Fruit fly (Drosophila melanogaster) whole organism: ENCODE data around the gene TpnC73F.

Source experiments
- CG8478 ChIP-seq: fragments of >200 bp; optimal IDR thresholded peaks from 2 replicates; lab custom pipeline; 2018; ENCODE audit warnings: inconsistent platforms
- Dll ChIP-seq: fragments of >200 bp; optimal IDR thresholded peaks from 2 replicates; lab custom pipeline; 2017
- EcR ChIP-seq, 2 experiments: fragments of >200 bp; optimal IDR thresholded peaks; 2 replicates each; lab custom pipeline; 2017; ENCODE audit warnings: missing biosample characterization in 2 of 2, missing genetic modification characterization in 2 of 2, missing genetic modification reagents in 2 of 2
- pan ChIP-seq: fragments of >200 bp; optimal IDR thresholded peaks from 2 replicates; lab custom pipeline; 2017
- psq ChIP-seq: fragments of >200 bp; optimal IDR thresholded peaks from 2 replicates; lab custom pipeline; 2017
- usp ChIP-seq: fragments of >200 bp; optimal IDR thresholded peaks from 2 replicates; lab custom pipeline; 2017; ENCODE audit warnings: missing biosample characterization, missing genetic modification characterization, mixed read lengths

- TF ChIP-seq CG8478 (lab: Kevin White, UChicago) (no peak), pan (lab: Kevin White, UChicago) (no peak), psq (lab: Kevin White, UChicago) (no peak), usp (no peak), EcR (GFP tag; optimal IDR thresholded peaks at IDR 0.05; lab: Kevin White, UChicago) (no peak), Dll (lab: Kevin White, UChicago) (no peak)
Observed at dm6 chr3L:17004218-17004759, 41.6 kb upstream of the TpnC73F start.
